Worm (Caenorhabditis elegans) whole organism, early embryonic: Measurements from ENCODE around the gene Y54G2A.41.

Experiments used
- B0310.2 ChIP-seq: sonication (generic microtip); optimal IDR thresholded peaks from 2 replicates; lab custom pipeline; 2016; ENCODE audit warnings: mild to moderate bottlenecking, missing genetic modification characterization, missing compliant biosample characterization
- F13C5.2 ChIP-seq: sonication (generic microtip); optimal IDR thresholded peaks from 2 replicates; lab custom pipeline; 2017; ENCODE audit warnings: mild to moderate bottlenecking, missing genetic modification characterization, inconsistent platforms, missing compliant biosample characterization
- aly-1 ChIP-seq: sonication (generic microtip); optimal IDR thresholded peaks from 2 replicates; lab custom pipeline; 2016; ENCODE audit warnings: missing genetic modification characterization, missing compliant biosample characterization
- ama-1 ChIP-seq: fragments of 150-350 bp; optimal IDR thresholded peaks from 2 replicates; lab custom pipeline; 2014
- ceh-13 ChIP-seq: fragments of 200-800 bp; sonication (Bioruptor generic); optimal IDR thresholded peaks from 2 replicates; lab custom pipeline; 2018; ENCODE audit warnings: mild to moderate bottlenecking, missing genetic modification characterization, missing compliant biosample characterization
- ceh-36 ChIP-seq: sonication (generic microtip); optimal IDR thresholded peaks from 2 replicates; lab custom pipeline; 2016; ENCODE audit warnings: missing genetic modification characterization, inconsistent platforms, missing compliant biosample characterization
- ets-7 ChIP-seq: sonication (generic microtip); optimal IDR thresholded peaks from 2 replicates; lab custom pipeline; 2016; ENCODE audit warnings: missing genotype, missing genetic modification characterization, missing compliant biosample characterization
- flt-1 ChIP-seq: fragments of 200-800 bp; sonication (Bioruptor generic); IDR thresholded peaks from 2 replicates; pipeline ENCODE4 v1.3.6; 2022; ENCODE audit warnings: missing genetic modification characterization, missing compliant biosample characterization
- hmbx-1 ChIP-seq: sonication (generic microtip); optimal IDR thresholded peaks from 2 replicates; lab custom pipeline; 2016; ENCODE audit warnings: mild to moderate bottlenecking, missing genetic modification characterization, missing compliant biosample characterization
- hmg-4 ChIP-seq: fragments of 200-800 bp; sonication (Bioruptor generic); optimal IDR thresholded peaks from 2 replicates; lab custom pipeline; 2018; ENCODE audit warnings: mild to moderate bottlenecking, missing genetic modification characterization, missing compliant biosample characterization
- hnd-1 ChIP-seq: sonication (generic microtip); optimal IDR thresholded peaks from 2 replicates; lab custom pipeline; 2016; ENCODE audit warnings: missing genetic modification characterization, missing compliant biosample characterization
- pes-1 ChIP-seq: fragments of 200-800 bp; sonication (Bioruptor generic); IDR thresholded peaks from 2 replicates; pipeline ENCODE4 v1.3.6; 2022; ENCODE audit warnings: missing genetic modification reagents, missing genetic modification characterization, missing compliant biosample characterization
- scrt-1 ChIP-seq: fragments of 200-800 bp; sonication (Bioruptor generic); IDR thresholded peaks from 2 replicates; pipeline ENCODE4 v1.3.6; 2022; ENCODE audit warnings: missing genetic modification characterization, missing compliant biosample characterization
- sea-1 ChIP-seq: fragments of 200-800 bp; sonication (Bioruptor generic); conservative IDR thresholded peaks from 2 replicates; pipeline ENCODE4 v1.3.6; 2022; ENCODE audit warnings: missing genetic modification characterization, missing compliant biosample characterization
- tbx-11 ChIP-seq: fragments of 200-800 bp; sonication (Bioruptor generic); IDR thresholded peaks from 2 replicates; pipeline ENCODE4 v1.3.6; 2022; ENCODE audit warnings: missing genetic modification characterization, missing compliant biosample characterization
- tbx-37 ChIP-seq: fragments of 200-800 bp; sonication (Bioruptor generic); conservative IDR thresholded peaks from 2 replicates; pipeline ENCODE4 v1.3.6; 2022; ENCODE audit warnings: missing genetic modification reagents, missing genetic modification characterization, missing compliant biosample characterization
- tra-4 ChIP-seq: sonication (generic microtip); optimal IDR thresholded peaks from 2 replicates; lab custom pipeline; 2017; ENCODE audit warnings: missing genetic modification characterization, missing compliant biosample characterization

The Y54G2A.41 gene

DNA sequence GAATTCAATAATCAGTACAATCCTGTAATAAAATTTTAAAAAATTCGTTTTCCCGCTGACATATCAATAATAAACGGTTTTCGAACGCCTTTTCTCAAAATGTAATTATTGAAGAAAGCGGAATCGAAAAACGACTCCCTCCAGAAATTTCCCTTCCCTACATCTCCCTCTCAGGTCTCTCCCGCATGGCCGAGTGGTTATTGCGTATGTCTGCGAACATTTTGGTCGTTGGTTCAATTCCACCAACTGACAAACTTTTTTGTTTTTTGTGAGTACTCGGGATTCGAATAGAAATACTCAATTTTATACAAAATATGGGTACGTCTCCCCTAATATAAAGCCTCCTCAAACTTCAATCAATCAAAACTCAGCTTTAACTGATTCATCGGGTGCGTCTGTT, 11.6 kb upstream of the Y54G2A.41 start:
- peak; percentile 94 for TF ChIP-seq flt-1
- TF ChIP-seq scrt-1, result peak; percentile 95
- peak; percentile 96 for TF ChIP-seq tbx-37 (GFP tag; lab: Robert Waterston, UW)
- TF ChIP-seq tbx-11 (GFP tag; lab: Robert Waterston, UW), result peak; percentile 93
- peak; percentile 97 for TF ChIP-seq sea-1 (GFP tag; lab: Robert Waterston, UW)
- peak; percentile 95 for TF ChIP-seq pes-1 (GFP tag; lab: Robert Waterston, UW)

ce11 chrIV:2742470-2743044, 9.1 kb upstream of the Y54G2A.41 start, which contains the start of gene nhr-277:
Gene nhr-277, plus strand, starts transcription at chrIV:2742994.
- TF ChIP-seq ceh-36 (tag; lab: Kevin White, UChicago) (no peak), sea-1 (GFP tag; lab: Robert Waterston, UW) (no peak)

- TF ChIP-seq F13C5.2 (tag; lab: Kevin White, UChicago), result no peak
- no peak for TF ChIP-seq flt-1
- no peak for TF ChIP-seq hmg-4
- TF ChIP-seq ceh-36 (tag; lab: Kevin White, UChicago), result no peak
- no peak for TF ChIP-seq tbx-11 (GFP tag; lab: Robert Waterston, UW)
- TF ChIP-seq sea-1 (GFP tag; lab: Robert Waterston, UW), result no peak
- no peak for TF ChIP-seq hmbx-1 (tag; lab: Kevin White, UChicago)
- no peak for TF ChIP-seq B0310.2 (tag; lab: Kevin White, UChicago)
- TF ChIP-seq ets-7 (tag; lab: Kevin White, UChicago), result no peak
- no peak for TF ChIP-seq ama-1
- TF ChIP-seq aly-1 (tag; lab: Kevin White, UChicago), result no peak
- no peak for TF ChIP-seq tbx-37 (GFP tag; lab: Robert Waterston, UW)
- TF ChIP-seq ceh-13 (GFP tag; lab: Kevin White, UChicago), result no peak
- TF ChIP-seq scrt-1, result no peak
Observed at ce11 chrIV:2747385-2748007, 4.2 kb upstream of the Y54G2A.41 start.

ce11 chrIV:2748863-2749451, 2.7 kb upstream of the Y54G2A.41 start:
- TF ChIP-seq ceh-13 (GFP tag; lab: Kevin White, UChicago) (no peak), tbx-37 (GFP tag; lab: Robert Waterston, UW) (no peak), F13C5.2 (tag; lab: Kevin White, UChicago) (no peak), hnd-1 (no peak), ceh-36 (tag; lab: Kevin White, UChicago) (no peak), ama-1 (no peak), hmbx-1 (tag; lab: Kevin White, UChicago) (no peak), pes-1 (GFP tag; lab: Robert Waterston, UW) (no peak)

DNA sequence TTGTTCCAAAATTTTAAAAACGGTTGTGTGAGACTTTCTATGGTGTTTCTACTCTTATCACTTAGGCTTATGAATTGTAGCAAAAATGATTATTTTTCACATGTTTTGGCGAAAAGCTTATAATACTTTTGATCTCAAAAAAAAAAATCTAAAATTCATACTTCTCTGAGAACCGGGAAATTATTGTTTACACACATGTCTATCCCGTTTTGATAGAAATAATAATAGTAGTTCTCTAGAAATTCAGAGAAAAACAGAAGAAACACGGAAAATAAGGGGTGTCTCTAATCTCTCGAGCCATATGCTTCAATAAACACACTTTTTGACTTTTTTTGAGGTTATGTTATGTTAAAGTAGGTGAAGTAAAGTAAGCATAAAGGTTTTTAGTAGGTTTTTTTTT, 1.1 kb upstream of the Y54G2A.41 start:
- no peak for TF ChIP-seq flt-1
- no peak for TF ChIP-seq tbx-37 (GFP tag; lab: Robert Waterston, UW)
- no peak for TF ChIP-seq ceh-13 (GFP tag; lab: Kevin White, UChicago)
- TF ChIP-seq sea-1 (GFP tag; lab: Robert Waterston, UW), result no peak
- TF ChIP-seq aly-1 (tag; lab: Kevin White, UChicago), result no peak
- no peak for TF ChIP-seq scrt-1
- TF ChIP-seq tbx-11 (GFP tag; lab: Robert Waterston, UW), result no peak
- TF ChIP-seq ama-1, result no peak
- TF ChIP-seq B0310.2 (tag; lab: Kevin White, UChicago), result no peak
- no peak for TF ChIP-seq hmg-4
- TF ChIP-seq ets-7 (tag; lab: Kevin White, UChicago), result no peak
- TF ChIP-seq hnd-1, result no peak

ce11 chrIV:2753541-2753940, 1.9 kb downstream of the Y54G2A.41 start:
- TF ChIP-seq flt-1 (no peak), aly-1 (tag; lab: Kevin White, UChicago) (no peak), pes-1 (GFP tag; lab: Robert Waterston, UW) (no peak), hmg-4 (no peak), ets-7 (tag; lab: Kevin White, UChicago) (no peak), F13C5.2 (tag; lab: Kevin White, UChicago) (no peak), scrt-1 (no peak), tbx-11 (GFP tag; lab: Robert Waterston, UW) (no peak), hmbx-1 (tag; lab: Kevin White, UChicago) (no peak), ceh-36 (tag; lab: Kevin White, UChicago) (no peak), ama-1 (no peak)

DNA sequence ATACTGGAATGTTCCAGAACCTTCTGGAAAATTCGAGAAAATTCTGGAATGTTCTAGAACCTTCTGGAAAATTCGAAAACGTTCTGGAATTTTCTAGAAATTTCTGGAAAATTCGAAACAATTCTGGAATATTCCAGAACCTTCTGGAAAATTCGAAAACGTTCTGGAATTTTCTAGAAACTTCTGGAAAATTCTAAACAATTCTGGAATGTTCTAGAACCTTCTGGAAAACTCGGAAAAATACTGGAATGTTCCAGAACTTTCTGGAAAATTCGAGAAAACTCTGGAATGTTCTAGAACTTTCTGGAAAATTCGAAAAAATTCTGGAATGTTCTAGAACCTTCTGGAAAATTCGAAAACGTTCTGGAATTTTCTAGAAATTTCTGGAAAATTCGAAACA, 3.8 kb downstream of the Y54G2A.41 start:
- TF ChIP-seq pes-1 (GFP tag; lab: Robert Waterston, UW), result peak; percentile 61; the same call in 1 of the 2 replicates

ce11 chrIV:2756073-2756472, 4.4 kb downstream of the Y54G2A.41 start:
- TF ChIP-seq pes-1 (GFP tag; lab: Robert Waterston, UW), result 0 out of 2 replicates have a peak, but pooled peaks have one; percentile 47

ce11 chrIV:2758079-2758478, 6.4 kb downstream of the Y54G2A.41 start:
- TF ChIP-seq B0310.2 (tag; lab: Kevin White, UChicago) (no peak), tbx-37 (GFP tag; lab: Robert Waterston, UW) (no peak), ceh-13 (GFP tag; lab: Kevin White, UChicago) (no peak), aly-1 (tag; lab: Kevin White, UChicago) (no peak), sea-1 (GFP tag; lab: Robert Waterston, UW) (no peak), ama-1 (no peak), hmbx-1 (tag; lab: Kevin White, UChicago) (no peak), ets-7 (tag; lab: Kevin White, UChicago) (no peak), F13C5.2 (tag; lab: Kevin White, UChicago) (no peak), tra-4 (tag; lab: Kevin White, UChicago) (no peak), flt-1 (no peak), pes-1 (GFP tag; lab: Robert Waterston, UW) (no peak), hmg-4 (no peak), hnd-1 (no peak), scrt-1 (no peak), tbx-11 (GFP tag; lab: Robert Waterston, UW) (no peak), ceh-36 (tag; lab: Kevin White, UChicago) (no peak)
